Fruit fly (Drosophila melanogaster) whole organism, embryonic: ENCODE measurements around the gene Alg7.

Experiments used
- CG10959 ChIP-seq: fragments of 200-800 bp; sonication (Bioruptor generic); IDR thresholded peaks from 2 replicates; pipeline ENCODE4 v1.3.6; 2022; ENCODE audit warnings: missing biosample characterization, missing genetic modification characterization
- CG11695 ChIP-seq: fragments of 200-800 bp; sonication (Bioruptor generic); IDR thresholded peaks from 3 replicates; pipeline ENCODE4 v1.3.6; 2022; ENCODE audit warnings: missing biosample characterization, missing genetic modification characterization
- CG12155 ChIP-seq: fragments of 200-800 bp; sonication (Bioruptor generic); optimal IDR thresholded peaks from 3 replicates; lab custom pipeline; 2016; ENCODE audit warnings: missing biosample characterization, missing genetic modification characterization
- CG13424 ChIP-seq: fragments of 200-800 bp; sonication (Bioruptor generic); optimal IDR thresholded peaks from 2 replicates; lab custom pipeline; 2019; ENCODE audit warnings: missing biosample characterization, mild to moderate bottlenecking, missing genetic modification characterization, moderate library complexity
- CG14014 ChIP-seq: fragments of 200-800 bp; sonication (Bioruptor generic); IDR thresholded peaks from 2 replicates; pipeline ENCODE4 v1.3.6; 2022; ENCODE audit warnings: missing biosample characterization, missing genetic modification characterization
- CG15011 ChIP-seq: fragments of 200-800 bp; sonication (Bioruptor generic); optimal IDR thresholded peaks from 3 replicates; lab custom pipeline; 2018; ENCODE audit warnings: missing biosample characterization, mild to moderate bottlenecking, missing genetic modification characterization
- CG16779 ChIP-seq: fragments of 200-800 bp; sonication (Bioruptor generic); IDR thresholded peaks from 2 replicates; pipeline ENCODE4 v1.3.6; 2022; ENCODE audit warnings: missing biosample characterization, missing genetic modification characterization
- CG18011 ChIP-seq: fragments of 200-800 bp; sonication (Bioruptor generic); optimal IDR thresholded peaks from 2 replicates; lab custom pipeline; 2017; ENCODE audit warnings: missing biosample characterization, missing genetic modification characterization, mild to moderate bottlenecking, moderate library complexity, missing genotype
- CG18599 ChIP-seq: fragments of 200-800 bp; sonication (Bioruptor generic); optimal IDR thresholded peaks from 3 replicates; lab custom pipeline; 2017; ENCODE audit warnings: missing biosample characterization, missing genetic modification characterization, mild to moderate bottlenecking, moderate library complexity, missing genetic modification reagents
- CG18619 ChIP-seq: fragments of 200-800 bp; sonication (Bioruptor generic); optimal IDR thresholded peaks from 3 replicates; lab custom pipeline; 2017; ENCODE audit warnings: missing biosample characterization, mild to moderate bottlenecking, missing genetic modification characterization
- CG2712 ChIP-seq: fragments of 200-800 bp; optimal IDR thresholded peaks from 3 replicates; lab custom pipeline; 2019; ENCODE audit warnings: missing biosample characterization, mild to moderate bottlenecking, missing genetic modification characterization, moderate library complexity
- CG3065 ChIP-seq: fragments of 200-800 bp; sonication (Bioruptor generic); optimal IDR thresholded peaks from 2 replicates; lab custom pipeline; 2016; ENCODE audit warnings: missing biosample characterization, missing genetic modification characterization
- CG42726 ChIP-seq: fragments of 200-800 bp; sonication (Bioruptor generic); IDR thresholded peaks from 2 replicates; pipeline ENCODE4 v1.3.6; 2022; ENCODE audit warnings: missing biosample characterization, missing genetic modification characterization; ENCODE audit not compliant: partially characterized antibody
- CG6683 ChIP-seq: fragments of 200-800 bp; sonication (Bioruptor generic); optimal IDR thresholded peaks from 2 replicates; lab custom pipeline; 2017; ENCODE audit warnings: missing biosample characterization, mild to moderate bottlenecking, missing genetic modification characterization, missing genetic modification reagents
- CG8388 ChIP-seq: fragments of 200-800 bp; sonication (Bioruptor generic); optimal IDR thresholded peaks from 2 replicates; lab custom pipeline; 2019; ENCODE audit warnings: missing biosample characterization, mild to moderate bottlenecking, missing genetic modification characterization, moderate library complexity
- Chrac-16 ChIP-seq: fragments of 200-800 bp; sonication (Bioruptor generic); optimal IDR thresholded peaks from 3 replicates; lab custom pipeline; 2016; ENCODE audit warnings: missing biosample characterization, missing genetic modification characterization
- CkIIα-i1 ChIP-seq: fragments of 200-800 bp; sonication (Bioruptor generic); IDR thresholded peaks from 2 replicates; pipeline ENCODE4 v1.3.6; 2022; ENCODE audit warnings: missing biosample characterization, missing genetic modification characterization
- Dip3 ChIP-seq: fragments of 200-800 bp; sonication (Bioruptor generic); optimal IDR thresholded peaks from 3 replicates; lab custom pipeline; 2016; ENCODE audit warnings: missing biosample characterization, missing genetic modification characterization
- E2f2 ChIP-seq: fragments of 200-800 bp; sonication (Bioruptor generic); IDR thresholded peaks from 2 replicates; pipeline ENCODE4 v1.3.6; 2022; ENCODE audit warnings: missing biosample characterization, missing genetic modification characterization
- Eip74EF ChIP-seq, 2 experiments: fragments of 200-800 bp in 1 of 2; fragments of >200 bp in 1 of 2; sonication (Bioruptor generic) in 1 of 2; optimal IDR thresholded peaks; 2 replicates each; lab custom pipeline; 2017 to 2019; ENCODE audit warnings: missing biosample characterization in 2 of 2, missing genetic modification characterization in 2 of 2, mild to moderate bottlenecking in 1 of 2, moderate library complexity in 1 of 2
- HLH4C ChIP-seq: fragments of 200-800 bp; sonication (Bioruptor generic); IDR thresholded peaks from 3 replicates; pipeline ENCODE4 v1.3.6; 2022; ENCODE audit warnings: missing biosample characterization, missing genetic modification characterization; ENCODE audit not compliant: partially characterized antibody
- Hmx ChIP-seq: fragments of 200-800 bp; sonication (Bioruptor generic); optimal IDR thresholded peaks from 2 replicates; lab custom pipeline; 2016; ENCODE audit warnings: missing biosample characterization, missing genetic modification characterization
- Jarid2 ChIP-seq: fragments of 200-800 bp; sonication (Bioruptor generic); optimal IDR thresholded peaks from 3 replicates; lab custom pipeline; 2017; ENCODE audit warnings: mild to moderate bottlenecking, missing biosample characterization, missing genetic modification reagents, missing genetic modification characterization
- NC2β ChIP-seq: fragments of 200-800 bp; sonication (Bioruptor generic); optimal IDR thresholded peaks from 2 replicates; lab custom pipeline; 2016; ENCODE audit warnings: missing biosample characterization, missing genetic modification characterization
- NFAT ChIP-seq: fragments of 200-800 bp; sonication (Bioruptor generic); IDR thresholded peaks from 2 replicates; pipeline ENCODE4 v1.3.6; 2022; ENCODE audit warnings: missing biosample characterization, missing genetic modification characterization
- Neu2 ChIP-seq: fragments of 200-800 bp; sonication (Bioruptor generic); optimal IDR thresholded peaks from 3 replicates; lab custom pipeline; 2016; ENCODE audit warnings: missing biosample characterization, missing genetic modification characterization, borderline replicate concordance
- NfI ChIP-seq: fragments of 200-800 bp; sonication (Bioruptor generic); optimal IDR thresholded peaks from 3 replicates; lab custom pipeline; 2018; ENCODE audit warnings: missing biosample characterization, mild to moderate bottlenecking, missing genetic modification characterization, moderate library complexity
- Usf ChIP-seq: fragments of 200-800 bp; sonication (Bioruptor generic); optimal IDR thresholded peaks from 2 replicates; lab custom pipeline; 2017; ENCODE audit warnings: missing genotype, missing biosample characterization, missing genetic modification characterization
- abd-A ChIP-seq: fragments of 200-800 bp; sonication (Bioruptor generic); optimal IDR thresholded peaks from 3 replicates; lab custom pipeline; 2019; ENCODE audit warnings: missing biosample characterization, mild to moderate bottlenecking, missing genetic modification characterization, moderate library complexity
- ap ChIP-seq: fragments of 200-800 bp; sonication (Bioruptor generic); IDR thresholded peaks from 2 replicates; pipeline ENCODE4 v1.3.6; 2022; ENCODE audit warnings: missing biosample characterization, missing genetic modification characterization
- ash1 ChIP-seq: fragments of 200-800 bp; sonication (Bioruptor generic); optimal IDR thresholded peaks from 2 replicates; lab custom pipeline; 2018; ENCODE audit warnings: missing biosample characterization, mild to moderate bottlenecking, missing genetic modification characterization
- az2 ChIP-seq: fragments of 200-800 bp; sonication (Bioruptor generic); optimal IDR thresholded peaks from 3 replicates; lab custom pipeline; 2016; ENCODE audit warnings: missing biosample characterization, missing genetic modification characterization
- cad ChIP-seq: fragments of >200 bp; optimal IDR thresholded peaks from 2 replicates; lab custom pipeline; 2017; ENCODE audit warnings: missing biosample characterization, missing genetic modification characterization
- crp ChIP-seq, 2 experiments: fragments of 200-800 bp; sonication (Bioruptor generic); optimal IDR thresholded peaks; 2 replicates in 1 of 2; 3 replicates in 1 of 2; lab custom pipeline; 2017; ENCODE audit warnings: missing biosample characterization in 2 of 2, missing genetic modification characterization in 2 of 2, mild to moderate bottlenecking in 1 of 2, moderate library complexity in 1 of 2
- esg ChIP-seq: fragments of 200-800 bp; sonication (Bioruptor generic); conservative IDR thresholded peaks from 2 replicates; pipeline ENCODE4 v1.3.6; 2022; ENCODE audit warnings: missing biosample characterization, missing genetic modification characterization
- gfzf ChIP-seq: fragments of 200-800 bp; sonication (Bioruptor generic); optimal IDR thresholded peaks from 2 replicates; lab custom pipeline; 2016; ENCODE audit warnings: missing biosample characterization, mild to moderate bottlenecking, missing genetic modification characterization, moderate library complexity
- hth ChIP-seq: fragments of >200 bp; optimal IDR thresholded peaks from 2 replicates; lab custom pipeline; 2017; ENCODE audit warnings: inconsistent platforms
- ken ChIP-seq: fragments of 200-800 bp; sonication (Bioruptor generic); IDR thresholded peaks from 3 replicates; pipeline ENCODE4 v1.3.6; 2022; ENCODE audit warnings: missing biosample characterization, missing genetic modification characterization
- nau ChIP-seq: fragments of 200-800 bp; sonication (Bioruptor generic); optimal IDR thresholded peaks from 3 replicates; lab custom pipeline; 2017; ENCODE audit warnings: missing biosample characterization, mild to moderate bottlenecking, missing genetic modification characterization, missing genetic modification reagents
- nerfin-1 ChIP-seq: fragments of 200-800 bp; sonication (Bioruptor generic); optimal IDR thresholded peaks from 3 replicates; lab custom pipeline; 2019; ENCODE audit warnings: missing biosample characterization, mild to moderate bottlenecking, missing genetic modification characterization, moderate library complexity
- org-1 ChIP-seq: fragments of 200-800 bp; sonication (Bioruptor generic); optimal IDR thresholded peaks from 2 replicates; lab custom pipeline; 2017; ENCODE audit warnings: missing biosample characterization, missing genetic modification characterization
- peb ChIP-seq: fragments of 200-800 bp; sonication (Bioruptor generic); IDR thresholded peaks from 2 replicates; pipeline ENCODE4 v1.3.6; 2022; ENCODE audit warnings: missing biosample characterization, missing genetic modification characterization
- salm ChIP-seq: fragments of 200-800 bp; sonication (Bioruptor generic); optimal IDR thresholded peaks from 2 replicates; lab custom pipeline; 2018; ENCODE audit warnings: missing biosample characterization, mild to moderate bottlenecking, missing genetic modification characterization
- slou ChIP-seq: fragments of 200-800 bp; sonication (Bioruptor generic); optimal IDR thresholded peaks from 3 replicates; lab custom pipeline; 2016; ENCODE audit warnings: missing biosample characterization, missing genetic modification characterization
- sr ChIP-seq: fragments of 200-800 bp; sonication (Bioruptor generic); IDR thresholded peaks from 3 replicates; pipeline ENCODE4 v1.3.6; 2022; ENCODE audit warnings: missing biosample characterization, missing genetic modification characterization
- stc ChIP-seq: fragments of 200-800 bp; sonication (Bioruptor generic); IDR thresholded peaks from 2 replicates; pipeline ENCODE4 v1.3.6; 2022; ENCODE audit warnings: missing biosample characterization, missing genetic modification characterization
- tgo ChIP-seq: fragments of 200-800 bp; sonication (Bioruptor generic); IDR thresholded peaks from 3 replicates; pipeline ENCODE4 v1.3.6; 2022; ENCODE audit warnings: missing biosample characterization, missing genetic modification characterization
- tio ChIP-seq: fragments of 200-800 bp; sonication (Bioruptor generic); optimal IDR thresholded peaks from 2 replicates; lab custom pipeline; 2017; ENCODE audit warnings: missing biosample characterization, missing genetic modification characterization, inconsistent platforms
- ttk ChIP-seq: fragments of 200-800 bp; sonication (Bioruptor generic); IDR thresholded peaks from 2 replicates; pipeline ENCODE4 v2.1.2; 2022; ENCODE audit warnings: missing biosample characterization, missing genetic modification characterization

Alg7 gene

DNA sequence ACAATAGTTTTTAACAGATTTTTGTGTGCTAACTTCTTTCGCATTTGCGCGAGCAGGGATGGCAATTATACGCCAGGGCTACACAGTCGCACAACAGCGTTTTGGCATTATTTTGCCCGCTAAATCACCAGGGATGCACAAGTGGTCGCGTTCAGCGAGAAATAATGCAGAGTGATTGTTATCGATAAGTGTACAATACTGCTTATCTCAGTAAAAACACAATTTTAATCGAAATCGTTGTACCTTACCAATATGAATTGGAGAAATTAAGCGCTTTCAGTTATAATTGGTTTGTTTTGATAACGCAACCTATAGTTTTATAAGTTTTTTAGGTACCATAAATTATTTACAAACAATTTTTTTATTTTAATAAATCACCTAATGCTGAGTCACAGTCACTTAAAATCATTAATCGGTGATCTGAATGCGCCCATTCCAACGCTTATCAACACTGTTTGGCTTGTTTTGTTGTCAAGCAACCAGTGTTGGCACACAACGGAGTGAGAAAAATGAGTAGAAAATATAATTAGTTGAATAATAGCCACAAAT, 2.3 kb upstream of the Alg7 start, which contains the start of the genes Sfmbt and CG5439 (continued):
- TF ChIP-seq salm (tag; lab: Kevin White, UChicago) (peak; percentile 5), Usf (GFP tag; lab: Kevin White, UChicago) (peak; percentile 69), stc (GFP tag; lab: Robert Waterston, UW) (no peak), CG18599 (GFP tag; lab: Kevin White, UChicago) (no peak), Hmx (peak; percentile 33), CG10959 (GFP tag; lab: Robert Waterston, UW) (0 out of 2 replicates have a peak, but pooled peaks have one; percentile 11), CG14014 (GFP tag; lab: Robert Waterston, UW) (peak; percentile 68; the same call in 1 of the 2 replicates), HLH4C (GFP tag; lab: Robert Waterston, UW) (peak; percentile 62; the same call in 2 of the 3 replicates), Dip3 (GFP tag; lab: Kevin White, UChicago) (peak; percentile 75), peb (GFP tag; lab: Robert Waterston, UW) (0 out of 2 replicates have a peak, but pooled peaks have one; percentile 28), CG6683 (GFP tag; lab: Kevin White, UChicago) (peak; percentile 2), slou (GFP tag; lab: Kevin White, UChicago) (peak; percentile 68), CkIIα-i1 (GFP tag; lab: Robert Waterston, UW) (no peak), E2f2 (GFP tag; lab: Robert Waterston, UW) (peak; percentile 51), NC2β (peak; percentile 57), cad (GFP tag; lab: Kevin White, UChicago) (no peak), CG18011 (GFP tag; lab: Kevin White, UChicago) (peak; percentile 38), ttk (GFP tag; lab: Robert Waterston, UW) (peak; percentile 30; the same call in 1 of the 2 replicates), NfI (GFP tag; lab: Kevin White, UChicago) (peak; percentile 74), CG18619 (GFP tag; lab: Kevin White, UChicago) (peak; percentile 75), NFAT (GFP tag; lab: Robert Waterston, UW) (peak; percentile 73), Chrac-16 (GFP tag; lab: Kevin White, UChicago) (peak; percentile 76), CG8388 (peak; percentile 65), gfzf (peak; percentile 60), nau (GFP tag; lab: Kevin White, UChicago) (no peak), crp (GFP tag; optimal IDR thresholded peaks at IDR 0.05; lab: Kevin White, UChicago) (peak in 1 of 2 experiments; percentile 69), tgo (GFP tag; lab: Robert Waterston, UW) (peak; percentile 75; the same call in 2 of the 3 replicates), CG42726 (GFP tag; lab: Robert Waterston, UW) (peak; percentile 49; the same call in 1 of the 2 replicates), CG15011 (GFP tag; lab: Kevin White, UChicago) (no peak), org-1 (no peak), CG12155 (GFP tag; lab: Kevin White, UChicago) (peak; percentile 81), Neu2 (GFP tag; lab: Kevin White, UChicago) (no peak), CG3065 (GFP tag; lab: Kevin White, UChicago) (peak; percentile 74), CG2712 (tag; lab: Kevin White, UChicago) (peak; percentile 82), ash1 (no peak), nerfin-1 (tag; lab: Kevin White, UChicago) (peak; percentile 60), Jarid2 (GFP tag; lab: Kevin White, UChicago) (no peak), ken (GFP tag; lab: Robert Waterston, UW) (peak; percentile 42; the same call in 1 of the 3 replicates), abd-A (tag; lab: Kevin White, UChicago) (no peak), Eip74EF (GFP tag; optimal IDR thresholded peaks at IDR 0.05; lab: Kevin White, UChicago) (no peak), CG11695 (GFP tag; lab: Robert Waterston, UW) (0 out of 3 replicates have a peak, but pooled peaks have one; percentile 20), hth (no peak), CG13424 (tag; lab: Kevin White, UChicago) (peak; percentile 81), CG16779 (GFP tag; lab: Robert Waterston, UW) (peak; percentile 61; the same call in 1 of the 2 replicates), ap (no peak), sr (GFP tag; lab: Robert Waterston, UW) (no peak), az2 (GFP tag; lab: Kevin White, UChicago) (peak; percentile 71), esg (peak; percentile 70), tio (no peak)
